Worm (Caenorhabditis elegans) whole organism, young adult: ENCODE data around the gene cht-3.

Source experiments
- B0035.1 ChIP-seq: sonication (generic microtip); optimal IDR thresholded peaks from 2 replicates; lab custom pipeline; 2016; ENCODE audit warnings: missing genetic modification characterization, mild to moderate bottlenecking, missing compliant biosample characterization, missing genotype, missing genetic modification reagents
- F22D6.2 ChIP-seq: sonication (generic microtip); optimal IDR thresholded peaks from 2 replicates; lab custom pipeline; 2016; ENCODE audit warnings: mild to moderate bottlenecking, missing genetic modification characterization, missing compliant biosample characterization
- F33H1.4 ChIP-seq: fragments of 200-800 bp; sonication (Bioruptor generic); IDR thresholded peaks from 2 replicates; pipeline ENCODE4 v1.3.6; 2022; ENCODE audit warnings: missing genetic modification reagents, missing genetic modification characterization, missing compliant biosample characterization
- F52B5.7 ChIP-seq: sonication (generic microtip); optimal IDR thresholded peaks from 2 replicates; lab custom pipeline; 2016; ENCODE audit warnings: mild to moderate bottlenecking, missing genetic modification characterization, missing compliant biosample characterization
- F57C9.4 ChIP-seq: sonication (generic microtip); optimal IDR thresholded peaks from 2 replicates; lab custom pipeline; 2017; ENCODE audit warnings: mild to moderate bottlenecking, missing genetic modification characterization, missing compliant biosample characterization
- K12H6.12 ChIP-seq: fragments of 200-800 bp; sonication (Bioruptor generic); optimal IDR thresholded peaks from 2 replicates; lab custom pipeline; 2018; ENCODE audit warnings: mild to moderate bottlenecking, missing genetic modification characterization, missing compliant biosample characterization
- Y79H2A.3 ChIP-seq: fragments of 200-800 bp; sonication (Bioruptor generic); conservative IDR thresholded peaks from 2 replicates; pipeline ENCODE4 v1.3.6; 2022; ENCODE audit warnings: missing genetic modification reagents, missing genetic modification characterization, missing compliant biosample characterization
- aptf-3 ChIP-seq: fragments of 200-800 bp; sonication (Bioruptor generic); IDR thresholded peaks from 2 replicates; pipeline ENCODE4 v1.3.6; 2022; ENCODE audit warnings: missing genetic modification characterization, missing compliant biosample characterization
- cebp-1 ChIP-seq, 2 experiments: fragments of 200-800 bp in 1 of 2; sonication (Bioruptor generic) in 1 of 2; sonication (generic microtip) in 1 of 2; IDR thresholded peaks in 1 of 2; optimal IDR thresholded peaks in 1 of 2; 2 replicates each; pipeline versions ENCODE4 v1.3.6 to Lab custom; 2017 to 2022; ENCODE audit warnings: missing compliant biosample characterization in 2 of 2, missing genetic modification characterization in 2 of 2, mild to moderate bottlenecking in 1 of 2, missing genetic modification reagents in 1 of 2, moderate library complexity in 1 of 2
- cebp-2 ChIP-seq: fragments of 200-800 bp; sonication (Bioruptor generic); IDR thresholded peaks from 2 replicates; pipeline ENCODE4 v1.3.6; 2022; ENCODE audit warnings: missing genetic modification characterization, missing compliant biosample characterization
- ceh-100 ChIP-seq: fragments of 200-800 bp; sonication (Bioruptor generic); IDR thresholded peaks from 2 replicates; pipeline ENCODE4 v1.3.6; 2022; ENCODE audit warnings: missing genetic modification reagents, missing genetic modification characterization, missing compliant biosample characterization
- ceh-40 ChIP-seq: fragments of 200-800 bp; sonication (Bioruptor generic); IDR thresholded peaks from 2 replicates; pipeline ENCODE4 v1.3.6; 2022; ENCODE audit warnings: missing genetic modification characterization, missing compliant biosample characterization
- chd-7 ChIP-seq: sonication (generic microtip); optimal IDR thresholded peaks from 2 replicates; lab custom pipeline; 2016; ENCODE audit warnings: mild to moderate bottlenecking, missing genetic modification characterization, moderate library complexity, missing compliant biosample characterization
- egrh-3 ChIP-seq: fragments of 200-800 bp; sonication (Bioruptor generic); IDR thresholded peaks from 2 replicates; pipeline ENCODE4 v1.3.6; 2022; ENCODE audit warnings: missing genetic modification reagents, missing genetic modification characterization, missing compliant biosample characterization
- gei-17 ChIP-seq: fragments of 200-800 bp; sonication (Bioruptor generic); optimal IDR thresholded peaks from 2 replicates; lab custom pipeline; 2018; ENCODE audit warnings: mild to moderate bottlenecking, missing genetic modification characterization, missing compliant biosample characterization
- him-1 ChIP-seq: sonication (generic microtip); optimal IDR thresholded peaks from 2 replicates; lab custom pipeline; 2016; ENCODE audit warnings: missing genotype, missing genetic modification reagents, missing genetic modification characterization, missing compliant biosample characterization
- hlh-12 ChIP-seq: sonication (generic microtip); optimal IDR thresholded peaks from 2 replicates; lab custom pipeline; 2016; ENCODE audit warnings: missing genetic modification characterization, missing compliant biosample characterization
- lag-1 ChIP-seq: fragments of 200-800 bp; sonication (Bioruptor generic); IDR thresholded peaks from 2 replicates; pipeline ENCODE4 v1.3.6; 2022; ENCODE audit warnings: missing genetic modification reagents, missing genetic modification characterization, missing compliant biosample characterization
- lin-40 ChIP-seq: sonication (generic microtip); optimal IDR thresholded peaks from 2 replicates; lab custom pipeline; 2016; ENCODE audit warnings: missing genetic modification characterization, mild to moderate bottlenecking, missing compliant biosample characterization, missing genotype, missing genetic modification reagents
- lin-54 ChIP-seq: fragments of 200-800 bp; sonication (Bioruptor generic); optimal IDR thresholded peaks from 2 replicates; lab custom pipeline; 2018; ENCODE audit warnings: mild to moderate bottlenecking, missing genetic modification characterization, missing compliant biosample characterization
- mcd-1 ChIP-seq: fragments of 200-800 bp; sonication (Bioruptor generic); IDR thresholded peaks from 2 replicates; pipeline ENCODE4 v1.3.6; 2022; ENCODE audit warnings: missing genetic modification reagents, missing genetic modification characterization, missing compliant biosample characterization
- mel-28 ChIP-seq: sonication (generic microtip); optimal IDR thresholded peaks from 2 replicates; lab custom pipeline; 2016; ENCODE audit warnings: borderline replicate concordance, mild to moderate bottlenecking, missing genetic modification characterization, missing compliant biosample characterization
- mes-4 ChIP-seq: sonication (generic microtip); optimal IDR thresholded peaks from 2 replicates; lab custom pipeline; 2016; ENCODE audit warnings: missing genotype, missing genetic modification characterization, missing compliant biosample characterization
- mxl-1 ChIP-seq: sonication (generic microtip); optimal IDR thresholded peaks from 2 replicates; lab custom pipeline; 2016; ENCODE audit warnings: missing genetic modification characterization, missing compliant biosample characterization
- nhr-80 ChIP-seq: sonication (generic microtip); optimal IDR thresholded peaks from 2 replicates; lab custom pipeline; 2016; ENCODE audit warnings: missing genetic modification characterization, missing compliant biosample characterization
- snpc-3.4 ChIP-seq: sonication (generic microtip); optimal IDR thresholded peaks from 2 replicates; lab custom pipeline; 2017; ENCODE audit warnings: missing genetic modification characterization, mild to moderate bottlenecking, missing compliant biosample characterization, antibody characterized with exemption, moderate library complexity, missing genotype, missing genetic modification reagents
- sptf-2 ChIP-seq: fragments of 200-800 bp; sonication (Bioruptor generic); optimal IDR thresholded peaks from 2 replicates; lab custom pipeline; 2018; ENCODE audit warnings: mild to moderate bottlenecking, missing genetic modification characterization, missing compliant biosample characterization
- xnd-1 ChIP-seq: sonication (generic microtip); optimal IDR thresholded peaks from 2 replicates; lab custom pipeline; 2016; ENCODE audit warnings: missing genotype, missing genetic modification reagents, missing genetic modification characterization, missing compliant biosample characterization
- zim-3 ChIP-seq: sonication (generic microtip); optimal IDR thresholded peaks from 2 replicates; lab custom pipeline; 2017; ENCODE audit warnings: mild to moderate bottlenecking, missing genetic modification characterization, moderate library complexity, missing compliant biosample characterization
- ztf-3 ChIP-seq: fragments of 200-800 bp; sonication (Bioruptor generic); optimal IDR thresholded peaks from 2 replicates; lab custom pipeline; 2018; ENCODE audit warnings: mild to moderate bottlenecking, missing genetic modification characterization, missing compliant biosample characterization

cht-3 gene

DNA sequence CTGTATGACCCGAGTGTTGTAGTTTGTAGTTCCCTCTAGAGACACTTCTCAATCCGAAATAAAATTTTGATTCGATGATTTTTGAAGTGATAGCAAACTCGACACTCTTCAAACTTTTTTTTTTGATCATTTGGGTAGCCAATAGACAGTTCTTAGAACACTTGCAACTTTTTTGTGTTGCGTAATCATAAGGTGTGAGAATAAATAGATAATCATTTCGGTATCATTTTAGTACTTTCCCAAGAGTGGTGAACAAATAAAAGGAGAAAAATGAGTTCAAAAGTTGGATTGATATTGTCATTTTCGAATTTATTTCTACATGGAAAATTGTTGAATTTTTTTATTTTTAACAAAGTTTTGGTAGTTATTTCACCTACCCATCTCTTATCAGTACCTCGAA is 21.4 kb downstream of the cht-3 start:
- TF ChIP-seq nhr-80 (tag; lab: Kevin White, UChicago) (peak; percentile 20), ceh-40 (GFP tag; lab: Robert Waterston, UW) (no peak)

DNA sequence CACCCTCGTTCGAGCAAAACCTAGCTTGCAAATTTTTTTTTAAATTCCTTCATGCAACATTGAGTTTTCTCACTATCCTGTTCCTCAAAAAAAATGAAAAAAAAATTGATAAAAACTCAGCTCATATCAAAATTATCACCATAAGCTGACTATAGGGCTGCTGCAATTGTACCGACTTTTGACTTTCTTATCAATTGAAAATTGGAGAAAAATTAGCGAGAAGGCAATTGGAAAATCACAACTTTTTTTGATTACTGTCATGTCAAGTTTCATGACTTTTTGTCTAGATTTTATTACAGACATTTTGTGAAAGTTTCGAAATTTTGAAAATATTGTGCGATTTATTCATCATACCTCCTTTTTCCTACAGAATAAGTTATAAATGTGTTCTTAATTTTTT is 22.4 kb downstream of the cht-3 start:
- TF ChIP-seq mcd-1 (GFP tag; lab: Robert Waterston, UW) (no peak), nhr-80 (tag; lab: Kevin White, UChicago) (peak; percentile 79)

DNA sequence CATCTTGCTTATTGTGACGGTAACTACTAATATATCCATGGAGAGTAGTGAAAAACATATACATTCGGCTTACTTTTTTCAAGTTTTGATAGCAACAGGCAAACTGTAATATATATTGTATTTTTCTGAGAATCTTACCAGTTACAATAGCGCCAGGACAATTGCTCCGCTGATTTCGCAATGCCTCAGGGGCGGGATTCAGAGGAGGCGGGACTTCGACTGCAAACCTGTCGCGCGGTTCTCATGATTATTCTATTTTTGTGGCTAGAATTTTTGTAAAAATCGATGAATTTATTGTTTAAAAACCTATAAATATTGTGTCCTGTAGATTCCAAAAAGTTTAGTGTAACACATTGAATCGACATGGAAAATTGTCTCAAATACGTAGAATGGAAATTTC is 27.6 kb downstream of the cht-3 start:
- TF ChIP-seq F33H1.4 (no peak), mxl-1 (no peak), him-1 (no peak), Y79H2A.3 (no peak), ceh-100 (no peak), cebp-1 (GFP tag; IDR thresholded peaks at IDR 0.05; lab: Robert Waterston, UW) (no peak), cebp-1 (tag; optimal IDR thresholded peaks at IDR 0.05; lab: Kevin White, UChicago) (peak; percentile 86)

DNA sequence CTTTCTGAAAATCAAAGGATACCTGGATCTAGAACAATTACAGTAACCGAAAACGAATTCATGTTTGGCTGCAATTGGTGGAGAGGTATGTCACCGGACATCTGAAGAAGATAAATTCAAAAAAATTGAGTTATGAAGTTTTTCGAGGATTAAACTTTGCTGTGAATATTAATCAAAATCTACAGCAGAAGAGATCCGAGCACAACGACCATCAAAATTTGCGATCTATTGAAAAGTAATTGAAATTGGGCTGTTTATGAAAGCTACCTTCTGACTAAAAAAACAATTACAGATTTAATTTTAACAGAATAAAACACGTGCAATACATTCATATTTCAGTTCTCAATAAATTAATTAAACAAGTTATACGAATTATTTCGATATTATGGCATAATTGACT is 29.0 kb downstream of the cht-3 start, which contains the start of gene C06G3.8:
Gene C06G3.8 (minus strand): TSS at position 101 of the 400 bp plus-strand sequence.
- TF ChIP-seq lin-40 (no peak), chd-7 (tag; lab: Kevin White, UChicago) (no peak), lag-1 (GFP tag; lab: Robert Waterston, UW) (no peak), B0035.1 (tag; lab: Kevin White, UChicago) (no peak), aptf-3 (GFP tag; lab: Robert Waterston, UW) (no peak), F57C9.4 (tag; lab: Kevin White, UChicago) (no peak), F22D6.2 (no peak)

DNA sequence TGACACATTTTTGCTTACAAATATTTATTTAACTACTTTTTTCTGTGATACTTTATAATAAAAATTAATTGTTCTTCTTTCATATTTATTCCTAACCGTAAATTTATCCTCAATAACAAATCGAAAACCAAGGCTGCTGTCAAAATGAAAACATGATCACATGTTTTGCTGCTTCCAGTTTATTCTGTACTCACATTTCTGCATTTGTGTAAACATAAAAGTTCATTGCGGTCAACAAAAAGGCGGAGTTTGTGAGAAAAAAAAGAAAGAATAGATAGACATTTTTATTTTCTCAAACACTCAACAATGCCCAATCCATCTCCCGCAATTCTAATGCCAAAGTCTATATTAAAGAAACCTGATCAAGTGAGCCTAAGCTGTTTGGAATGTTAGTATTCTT is 32.4 kb downstream of the cht-3 start, which contains the start of gene C06G3.3:
Gene C06G3.3 (plus strand): TSS at position 301 of the 400 bp plus-strand sequence.
- no peak for TF ChIP-seq xnd-1 (tag; lab: Kevin White, UChicago)
- TF ChIP-seq snpc-3.4 (tag; lab: Kevin White, UChicago): no peak
- TF ChIP-seq ztf-3: no peak
- TF ChIP-seq mxl-1: no peak
- TF ChIP-seq mcd-1 (GFP tag; lab: Robert Waterston, UW): no peak
- TF ChIP-seq mes-4 (tag; lab: Kevin White, UChicago): no peak
- TF ChIP-seq hlh-12 (tag; lab: Kevin White, UChicago): no peak
- no peak for TF ChIP-seq mel-28
- TF ChIP-seq F52B5.7 (tag; lab: Kevin White, UChicago): no peak
- no peak for TF ChIP-seq egrh-3 (GFP tag; lab: Robert Waterston, UW)
- TF ChIP-seq gei-17: no peak

DNA sequence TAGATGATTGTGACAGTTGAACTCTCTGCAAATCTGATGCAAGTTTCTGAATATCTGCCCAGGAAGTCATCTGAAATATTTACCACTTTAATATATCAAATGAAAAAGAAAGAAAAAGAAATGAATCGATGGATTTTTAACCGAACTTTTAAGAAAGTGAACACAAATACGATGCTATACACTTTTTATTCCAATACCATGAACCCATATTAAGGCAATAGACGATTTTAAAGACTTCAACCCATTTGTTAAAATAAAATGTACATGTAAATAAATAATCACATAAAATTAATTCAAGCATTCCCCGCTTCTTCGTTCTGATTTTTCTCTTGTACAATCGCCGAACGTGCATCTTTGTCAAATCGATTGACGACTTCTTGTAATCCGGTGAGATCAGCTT is 33.4 kb downstream of the cht-3 start, which contains the start of gene ufl-1:
Gene ufl-1 (minus strand): TSS at position 70 of the 400 bp plus-strand sequence.
- no peak for TF ChIP-seq zim-3
- TF ChIP-seq chd-7 (tag; lab: Kevin White, UChicago): no peak
- TF ChIP-seq him-1: no peak
- no peak for TF ChIP-seq hlh-12 (tag; lab: Kevin White, UChicago)
- no peak for TF ChIP-seq sptf-2 (GFP tag; lab: Kevin White, UChicago)
- TF ChIP-seq lin-54: no peak
- no peak for TF ChIP-seq cebp-2 (GFP tag; lab: Robert Waterston, UW)
- TF ChIP-seq K12H6.12 (tag; lab: Kevin White, UChicago): no peak
- TF ChIP-seq, all 124 proteins: peak for 0
